Worm (Caenorhabditis elegans): ENCODE data around the gene acs-6.

acs-6 gene

DNA sequence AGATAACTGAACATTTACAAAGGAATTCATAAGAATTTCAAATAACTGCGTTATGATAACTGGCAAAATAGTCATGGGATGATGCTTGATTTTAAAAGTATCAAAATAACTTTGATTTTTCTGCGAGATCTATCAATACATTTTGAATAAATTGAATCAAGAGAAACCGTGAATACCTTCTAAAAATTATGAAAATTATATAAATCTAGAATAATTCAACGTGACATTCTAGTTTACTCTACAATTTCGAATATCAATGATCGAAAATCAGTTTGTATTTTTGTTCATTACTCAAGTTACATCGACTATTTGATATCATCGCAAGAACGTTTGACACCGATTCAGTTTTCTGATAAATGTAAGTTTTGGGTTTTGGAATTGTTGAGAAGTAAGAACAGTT lies at the start of gene acs-6:
Gene acs-6 (plus strand): TSS at position 301 of the 400 bp plus-strand sequence.
- TF ChIP-seq nhr-43 (tag; optimal IDR thresholded peaks at IDR 0.05; ENCODE audit: poor library complexity, severe bottlenecking) = no peak

DNA sequence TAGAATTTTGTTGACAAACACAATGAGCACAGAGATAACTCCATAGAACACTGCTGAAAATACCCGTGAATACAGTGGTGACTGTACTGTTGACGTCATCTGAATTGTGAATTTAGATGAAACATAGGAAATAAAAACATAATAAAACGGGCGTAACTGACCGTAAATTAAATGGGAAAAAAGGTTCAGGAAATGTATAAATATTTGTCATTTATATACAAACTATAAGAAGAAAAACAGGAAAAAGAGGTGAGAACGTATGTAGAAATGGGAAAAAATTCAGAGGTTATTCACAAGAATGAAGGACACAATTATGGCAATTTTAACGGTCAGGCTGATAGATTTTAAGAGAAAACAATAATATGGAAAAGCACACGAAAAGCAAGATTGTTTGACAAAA lies 49.2 kb upstream of the acs-6 start, which contains the start of gene sqv-7:
Gene sqv-7 (minus strand): TSS at position 101 of the 400 bp plus-strand sequence.
- TF ChIP-seq pqm-1 (tag; optimal IDR thresholded peaks at IDR 0.05) (no peak), skn-1 (tag; optimal IDR thresholded peaks at IDR 0.05) (no peak), sea-2 (GFP tag; optimal IDR thresholded peaks at IDR 0.05) (no peak), pha-4 (tag; optimal IDR thresholded peaks at IDR 0.05) (no peak), nhr-237 (tag; optimal IDR thresholded peaks at IDR 0.05) (no peak), lin-15B (tag; optimal IDR thresholded peaks at IDR 0.05) (no peak), unc-62 (GFP tag; optimal IDR thresholded peaks at IDR 0.05) (no peak), snpc-4 (tag; optimal IDR thresholded peaks at IDR 0.05) (no peak), egl-27 (tag; optimal IDR thresholded peaks at IDR 0.05) (no peak), nhr-28 (tag; optimal IDR thresholded peaks at IDR 0.05) (no peak), ztf-11 (tag; optimal IDR thresholded peaks at IDR 0.05) (no peak), ama-1 (optimal IDR thresholded peaks at IDR 0.05) (no peak), daf-12 (tag; optimal IDR thresholded peaks at IDR 0.05) (no peak), nhr-43 (tag; optimal IDR thresholded peaks at IDR 0.05; ENCODE audit: poor library complexity, severe bottlenecking) (no peak), fkh-2 (tag; optimal IDR thresholded peaks at IDR 0.05) (no peak)

ce11 chrII:7022370-7023001 lies 39.3 kb upstream of the acs-6 start, which contains the start of the genes lst-6 and lst-5:
Gene lst-6 (minus strand): TSS chrII:7022509.
Gene lst-5 (plus strand): TSS chrII:7022913.
- TF ChIP-seq ceh-16 (tag; optimal IDR thresholded peaks at IDR 0.05) (no peak), hmg-11 (tag; optimal IDR thresholded peaks at IDR 0.05) (peak; percentile 79), elt-2 (tag; optimal IDR thresholded peaks at IDR 0.05) (peak; percentile 94), pha-4 (tag; optimal IDR thresholded peaks at IDR 0.05) (peak; percentile 76), lin-15B (tag; optimal IDR thresholded peaks at IDR 0.05) (peak; percentile 72), elt-1 (tag; optimal IDR thresholded peaks at IDR 0.05) (no peak), snpc-4 (tag; optimal IDR thresholded peaks at IDR 0.05) (peak; percentile 27), fkh-10 (GFP tag; optimal IDR thresholded peaks at IDR 0.05) (peak; percentile 57), ceh-28 (tag; optimal IDR thresholded peaks at IDR 0.05) (peak; percentile 34), ZK546.5 (tag; optimal IDR thresholded peaks at IDR 0.05) (no peak), pqm-1 (tag; optimal IDR thresholded peaks at IDR 0.05) (peak; percentile 30), unc-62 (GFP tag; optimal IDR thresholded peaks at IDR 0.05) (no peak), jun-1 (tag; optimal IDR thresholded peaks at IDR 0.05) (peak; percentile 47), nfya-1 (tag; optimal IDR thresholded peaks at IDR 0.05; ENCODE audit: insufficient read depth) (peak; percentile 67)

ce11 chrII:7024897-7025852 lies 36.7 kb upstream of the acs-6 start, which contains the start of gene znf-598:
Gene znf-598 (plus strand): TSS chrII:7025802.
- no peak for TF ChIP-seq zag-1 (tag; optimal IDR thresholded peaks at IDR 0.05)
- TF ChIP-seq elt-2 (tag; optimal IDR thresholded peaks at IDR 0.05) = peak; percentile 72
- peak; percentile 64 for TF ChIP-seq lin-15B (tag; optimal IDR thresholded peaks at IDR 0.05)
- no peak for TF ChIP-seq nhr-237 (tag; optimal IDR thresholded peaks at IDR 0.05)
- TF ChIP-seq nhr-77 (tag; optimal IDR thresholded peaks at IDR 0.05) = no peak
- peak; percentile 16 for TF ChIP-seq nhr-23 (tag; optimal IDR thresholded peaks at IDR 0.05)
- TF ChIP-seq daf-12 (tag; optimal IDR thresholded peaks at IDR 0.05) = no peak
- no peak for TF ChIP-seq aly-2 (tag; optimal IDR thresholded peaks at IDR 0.05)
- TF ChIP-seq pha-4 (tag; optimal IDR thresholded peaks at IDR 0.05) = peak; percentile 84
- no peak for TF ChIP-seq hmg-11 (tag; optimal IDR thresholded peaks at IDR 0.05)
- no peak for TF ChIP-seq mml-1 (tag; optimal IDR thresholded peaks at IDR 0.05)
- TF ChIP-seq snpc-4 (tag; optimal IDR thresholded peaks at IDR 0.05) = peak; percentile 64
- TF ChIP-seq nhr-12 (tag; optimal IDR thresholded peaks at IDR 0.05) = no peak
- TF ChIP-seq pqm-1 (tag; optimal IDR thresholded peaks at IDR 0.05) = peak; percentile 40
- no peak for TF ChIP-seq nhr-25 (tag; optimal IDR thresholded peaks at IDR 0.05)

ce11 chrII:7029524-7029923 lies 32.3 kb upstream of the acs-6 start:
- TF ChIP-seq aly-2 (tag; optimal IDR thresholded peaks at IDR 0.05) = no peak
- TF ChIP-seq unc-62 (GFP tag; optimal IDR thresholded peaks at IDR 0.05) = no peak
- peak; percentile 68 for TF ChIP-seq pha-4 (tag; optimal IDR thresholded peaks at IDR 0.05)
- no peak for TF ChIP-seq hmg-11 (tag; optimal IDR thresholded peaks at IDR 0.05)
- TF ChIP-seq unc-39 (tag; optimal IDR thresholded peaks at IDR 0.05) = no peak
- TF ChIP-seq pqm-1 (tag; optimal IDR thresholded peaks at IDR 0.05) = no peak
- TF ChIP-seq eor-1 (tag; optimal IDR thresholded peaks at IDR 0.05) = no peak
- TF ChIP-seq egl-5 (tag; optimal IDR thresholded peaks at IDR 0.05) = no peak
